1 fruit fly cellular context compared by ENCODE assay signal in the genomic region with DNA sequence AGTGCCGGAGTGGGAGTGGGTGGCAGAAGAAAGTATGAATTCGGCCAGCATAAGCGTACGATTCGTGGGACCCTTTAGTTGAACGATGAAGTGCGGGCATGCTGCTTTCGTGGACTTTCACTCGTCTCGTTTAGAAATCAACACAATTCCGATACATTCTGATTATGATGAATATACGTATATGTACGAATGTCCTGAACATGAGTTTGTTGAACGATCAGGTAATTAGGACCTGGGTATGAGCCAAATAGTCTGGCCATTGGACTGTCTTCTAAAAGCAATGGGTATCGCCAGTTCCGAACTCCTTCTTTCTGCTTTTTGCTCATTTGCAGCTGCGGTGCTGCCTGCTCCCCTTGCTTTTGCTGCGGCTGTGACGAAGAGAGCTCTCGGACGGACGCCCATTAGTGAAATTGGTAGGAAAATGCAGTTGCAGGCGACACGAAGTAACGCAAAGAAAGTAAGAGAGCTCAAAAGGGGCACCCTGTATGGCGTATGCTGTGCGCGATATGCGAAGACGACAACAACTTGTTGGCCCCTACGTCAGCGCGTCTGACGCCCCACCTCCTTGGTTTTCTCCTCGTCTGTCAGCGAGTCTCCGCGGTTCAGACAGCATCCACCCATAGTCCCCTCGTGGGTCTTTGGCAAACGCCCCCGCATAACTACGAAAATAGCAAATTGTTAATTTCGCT.
A peak's percentile ranks its signal among the peaks of the same experiment; 100 is the strongest.
TF ChIP-seq lines count a peak whose summit lies in the region.

No protein-coding gene starts in this region.

TF ChIP-seq in whole organism, embryonic, 481 proteins besides CTCF, POLR2A, EP300 and RAD21 (continued from another document and continues in another):
- TF ChIP-seq CG11247 (GFP tag; IDR thresholded peaks at IDR 0.05; lab: Robert Waterston, UW) (no peak), Pdp1 (GFP tag; optimal IDR thresholded peaks at IDR 0.05; lab: Kevin White, UChicago) (no peak), twi (tag; optimal IDR thresholded peaks at IDR 0.05; lab: Kevin White, UChicago) (no peak), CG9215 (GFP tag; IDR thresholded peaks at IDR 0.05; lab: Robert Waterston, UW) (peak; percentile 28; the same call in 1 of the 2 replicates), vnd (GFP tag; IDR thresholded peaks at IDR 0.05; lab: Robert Waterston, UW; ENCODE audit: partially characterized antibody) (no peak), fu2 (GFP tag; optimal IDR thresholded peaks at IDR 0.05; lab: Kevin White, UChicago) (no peak), vvl (GFP tag; IDR thresholded peaks at IDR 0.05; lab: Robert Waterston, UW) (no peak), Dfd (GFP tag; optimal IDR thresholded peaks at IDR 0.05; lab: Kevin White, UChicago) (no peak), cato (GFP tag; optimal IDR thresholded peaks at IDR 0.05; lab: Kevin White, UChicago; ENCODE audit: borderline replicate concordance) (no peak), CG6689 (GFP tag; IDR thresholded peaks at IDR 0.05; lab: Robert Waterston, UW) (no peak), zfh1 (GFP tag; IDR thresholded peaks at IDR 0.05; lab: Robert Waterston, UW) (0 out of 3 replicates have a peak, but pooled peaks have one; percentile 15), cad (GFP tag; optimal IDR thresholded peaks at IDR 0.05; lab: Kevin White, UChicago) (no peak), bowl (GFP tag; IDR thresholded peaks at IDR 0.05; lab: Robert Waterston, UW) (no peak), Fer2 (tag; optimal IDR thresholded peaks at IDR 0.05; lab: Kevin White, UChicago) (no peak), tap (tag; optimal IDR thresholded peaks at IDR 0.05; lab: Kevin White, UChicago) (no peak), disco-r (GFP tag; optimal IDR thresholded peaks at IDR 0.05; lab: Kevin White, UChicago) (no peak), mam (GFP tag; optimal IDR thresholded peaks at IDR 0.05; lab: Kevin White, UChicago) (peak; percentile 7), D (optimal IDR thresholded peaks at IDR 0.05; lab: Kevin White, UChicago) (no peak), D (GFP tag; optimal IDR thresholded peaks at IDR 0.05; lab: Kevin White, UChicago) (peak; percentile 10), hkb (optimal IDR thresholded peaks at IDR 0.05; lab: Kevin White, UChicago) (no peak), hkb (GFP tag; IDR thresholded peaks at IDR 0.05; lab: Robert Waterston, UW) (0 out of 2 replicates have a peak, but pooled peaks have one; percentile 15), chn (GFP tag; optimal IDR thresholded peaks at IDR 0.05; lab: Kevin White, UChicago) (no peak), caup (GFP tag; optimal IDR thresholded peaks at IDR 0.05; lab: Kevin White, UChicago; ENCODE audit: severe bottlenecking) (no peak), ato (GFP tag; IDR thresholded peaks at IDR 0.05; lab: Robert Waterston, UW; ENCODE audit: partially characterized antibody) (no peak), CG15269 (tag; optimal IDR thresholded peaks at IDR 0.05; lab: Kevin White, UChicago) (no peak), Gsc (GFP tag; IDR thresholded peaks at IDR 0.05; lab: Robert Waterston, UW) (no peak), Mrtf (GFP tag; IDR thresholded peaks at IDR 0.05; lab: Robert Waterston, UW) (no peak), CG33557 (GFP tag; optimal IDR thresholded peaks at IDR 0.05; lab: Kevin White, UChicago) (no peak), CG17328 (GFP tag; IDR thresholded peaks at IDR 0.05; lab: Robert Waterston, UW) (no peak), CG10321 (GFP tag; IDR thresholded peaks at IDR 0.05; lab: Robert Waterston, UW) (no peak), CG12104 (GFP tag; optimal IDR thresholded peaks at IDR 0.05; lab: Kevin White, UChicago) (no peak), abd-A (tag; optimal IDR thresholded peaks at IDR 0.05; lab: Kevin White, UChicago) (no peak), CG34422 (GFP tag; IDR thresholded peaks at IDR 0.05; lab: Robert Waterston, UW) (no peak), ara (GFP tag; IDR thresholded peaks at IDR 0.05; lab: Robert Waterston, UW) (no peak), Bdp1 (GFP tag; optimal IDR thresholded peaks at IDR 0.05; lab: Kevin White, UChicago) (no peak), CG7745 (tag; optimal IDR thresholded peaks at IDR 0.05; lab: Kevin White, UChicago) (no peak), CG7839 (tag; optimal IDR thresholded peaks at IDR 0.05; lab: Kevin White, UChicago) (peak; percentile 18), exex (tag; optimal IDR thresholded peaks at IDR 0.05; lab: Kevin White, UChicago) (no peak), oc (tag; optimal IDR thresholded peaks at IDR 0.05; lab: Kevin White, UChicago) (no peak), dm (GFP tag; optimal IDR thresholded peaks at IDR 0.05; lab: Kevin White, UChicago) (no peak), Dref (GFP tag; IDR thresholded peaks at IDR 0.05; lab: Robert Waterston, UW) (no peak), aop (GFP tag; IDR thresholded peaks at IDR 0.05; lab: Robert Waterston, UW) (no peak), Opbp (GFP tag; IDR thresholded peaks at IDR 0.05; lab: Robert Waterston, UW; ENCODE audit: partially characterized antibody) (no peak), CG12942 (GFP tag; optimal IDR thresholded peaks at IDR 0.05; lab: Kevin White, UChicago) (peak; percentile 14), CG30431 (GFP tag; optimal IDR thresholded peaks at IDR 0.05; lab: Kevin White, UChicago) (peak; percentile 19), tx (GFP tag; optimal IDR thresholded peaks at IDR 0.05; lab: Kevin White, UChicago) (no peak), C15 (GFP tag; IDR thresholded peaks at IDR 0.05; lab: Robert Waterston, UW) (no peak), CkIIα-i1 (GFP tag; IDR thresholded peaks at IDR 0.05; lab: Robert Waterston, UW) (no peak), sna (GFP tag; IDR thresholded peaks at IDR 0.05; lab: Robert Waterston, UW; ENCODE audit: partially characterized antibody) (no peak), ap (GFP tag; IDR thresholded peaks at IDR 0.05; lab: Robert Waterston, UW) (no peak), lilli (GFP tag; optimal IDR thresholded peaks at IDR 0.05; lab: Kevin White, UChicago) (peak; percentile 28), tin (GFP tag; optimal IDR thresholded peaks at IDR 0.05; lab: Kevin White, UChicago) (no peak), CG9609 (GFP tag; optimal IDR thresholded peaks at IDR 0.05; lab: Kevin White, UChicago) (no peak), CG16813 (GFP tag; IDR thresholded peaks at IDR 0.05; lab: Robert Waterston, UW; ENCODE audit: partially characterized antibody) (no peak), crol (GFP tag; IDR thresholded peaks at IDR 0.05; lab: Robert Waterston, UW) (no peak), CG10431 (GFP tag; optimal IDR thresholded peaks at IDR 0.05; lab: Kevin White, UChicago) (no peak), CG2202 (tag; optimal IDR thresholded peaks at IDR 0.05; lab: Kevin White, UChicago) (no peak), CG14667 (GFP tag; IDR thresholded peaks at IDR 0.05; lab: Robert Waterston, UW) (no peak), ac (GFP tag; optimal IDR thresholded peaks at IDR 0.05; lab: Kevin White, UChicago) (no peak), HHEX (GFP tag; optimal IDR thresholded peaks at IDR 0.05; lab: Kevin White, UChicago) (no peak), CG3163 (GFP tag; optimal IDR thresholded peaks at IDR 0.05; lab: Kevin White, UChicago) (no peak), CG3407 (GFP tag; optimal IDR thresholded peaks at IDR 0.05; lab: Kevin White, UChicago) (no peak), CG5953 (GFP tag; IDR thresholded peaks at IDR 0.05; lab: Robert Waterston, UW) (no peak), CG18764 (GFP tag; optimal IDR thresholded peaks at IDR 0.05; lab: Kevin White, UChicago) (no peak), CG15696 (tag; optimal IDR thresholded peaks at IDR 0.05; lab: Kevin White, UChicago) (no peak), ewg (GFP tag; optimal IDR thresholded peaks at IDR 0.05; lab: Kevin White, UChicago) (no peak), Dip2 (GFP tag; IDR thresholded peaks at IDR 0.05; lab: Robert Waterston, UW) (no peak), Hr51 (GFP tag; optimal IDR thresholded peaks at IDR 0.05; lab: Kevin White, UChicago) (peak in 1 of 2 experiments; percentile 30), sens (GFP tag; lab: Kevin White, UChicago) (peak; percentile 90), B-H2 (GFP tag; optimal IDR thresholded peaks at IDR 0.05; lab: Kevin White, UChicago) (no peak), prd (optimal IDR thresholded peaks at IDR 0.05; lab: Kevin White, UChicago) (no peak), prd (GFP tag; IDR thresholded peaks at IDR 0.05; lab: Robert Waterston, UW) (no peak), Asciz (GFP tag; optimal IDR thresholded peaks at IDR 0.05; lab: Kevin White, UChicago) (no peak), CG32532 (GFP tag; IDR thresholded peaks at IDR 0.05; lab: Robert Waterston, UW) (peak; percentile 19; the same call in 1 of the 2 replicates), Spps (tag; optimal IDR thresholded peaks at IDR 0.05; lab: Kevin White, UChicago) (no peak), CG6654 (GFP tag; optimal IDR thresholded peaks at IDR 0.05; lab: Kevin White, UChicago) (no peak), zfh2 (GFP tag; optimal IDR thresholded peaks at IDR 0.05; lab: Kevin White, UChicago) (no peak), Hr3 (GFP tag; optimal IDR thresholded peaks at IDR 0.05; lab: Kevin White, UChicago) (peak; percentile 25), CG6272 (GFP tag; IDR thresholded peaks at IDR 0.05; lab: Robert Waterston, UW) (no peak), ATbp (GFP tag; optimal IDR thresholded peaks at IDR 0.05; lab: Kevin White, UChicago) (peak; percentile 19), cas (GFP tag; IDR thresholded peaks at IDR 0.05; lab: Robert Waterston, UW) (no peak), CG17385 (GFP tag; optimal IDR thresholded peaks at IDR 0.05; lab: Kevin White, UChicago) (no peak), unc-4 (GFP tag; IDR thresholded peaks at IDR 0.05; lab: Robert Waterston, UW; ENCODE audit: partially characterized antibody) (no peak), her (GFP tag; optimal IDR thresholded peaks at IDR 0.05; lab: Kevin White, UChicago) (no peak), ssp (GFP tag; IDR thresholded peaks at IDR 0.05; lab: Robert Waterston, UW) (no peak), CG43689 (GFP tag; IDR thresholded peaks at IDR 0.05; lab: Robert Waterston, UW) (no peak), fd96Cb (tag; optimal IDR thresholded peaks at IDR 0.05; lab: Kevin White, UChicago) (no peak), CG18011 (GFP tag; optimal IDR thresholded peaks at IDR 0.05; lab: Kevin White, UChicago) (no peak), Xbp1 (GFP tag; optimal IDR thresholded peaks at IDR 0.05; lab: Kevin White, UChicago) (no peak), eve (GFP tag; optimal IDR thresholded peaks at IDR 0.05; lab: Kevin White, UChicago) (no peak), slp2 (GFP tag; optimal IDR thresholded peaks at IDR 0.05; lab: Kevin White, UChicago) (no peak), dimm (GFP tag; IDR thresholded peaks at IDR 0.05; lab: Robert Waterston, UW) (no peak), Blimp-1 (GFP tag; optimal IDR thresholded peaks at IDR 0.05; lab: Kevin White, UChicago) (peak; percentile 24), CG6254 (GFP tag; optimal IDR thresholded peaks at IDR 0.05; lab: Kevin White, UChicago) (peak; percentile 86), trem (tag; optimal IDR thresholded peaks at IDR 0.05; lab: Kevin White, UChicago) (no peak), sim (GFP tag; IDR thresholded peaks at IDR 0.05; lab: Robert Waterston, UW) (no peak), MTF-1 (GFP tag; optimal IDR thresholded peaks at IDR 0.05; lab: Kevin White, UChicago; ENCODE audit: borderline replicate concordance) (no peak), HLH54F (GFP tag; optimal IDR thresholded peaks at IDR 0.05; lab: Kevin White, UChicago) (peak; percentile 14), H15 (GFP tag; IDR thresholded peaks at IDR 0.05; lab: Robert Waterston, UW) (0 out of 3 replicates have a peak, but pooled peaks have one; percentile 32), chif (GFP tag; optimal IDR thresholded peaks at IDR 0.05; lab: Kevin White, UChicago) (peak in 1 of 2 experiments; percentile 25), CG2120 (GFP tag; optimal IDR thresholded peaks at IDR 0.05; lab: Kevin White, UChicago) (peak; percentile 24), NK7.1 (GFP tag; optimal IDR thresholded peaks at IDR 0.05; lab: Kevin White, UChicago) (no peak), stc (GFP tag; IDR thresholded peaks at IDR 0.05; lab: Robert Waterston, UW) (no peak), Camta (GFP tag; optimal IDR thresholded peaks at IDR 0.05; lab: Kevin White, UChicago) (peak; percentile 31), HLH3B (GFP tag; IDR thresholded peaks at IDR 0.05; lab: Robert Waterston, UW) (no peak), Elba2 (GFP tag; optimal IDR thresholded peaks at IDR 0.05; lab: Kevin White, UChicago) (no peak), hth (optimal IDR thresholded peaks at IDR 0.05; lab: Kevin White, UChicago) (no peak), CG12155 (GFP tag; optimal IDR thresholded peaks at IDR 0.05; lab: Kevin White, UChicago) (no peak), B-H1 (GFP tag; IDR thresholded peaks at IDR 0.05; lab: Robert Waterston, UW) (no peak), HmgZ (tag; optimal IDR thresholded peaks at IDR 0.05; lab: Kevin White, UChicago) (no peak), Lhr (GFP tag; optimal IDR thresholded peaks at IDR 0.05; lab: Kevin White, UChicago) (no peak), nmo (GFP tag; optimal IDR thresholded peaks at IDR 0.05; lab: Kevin White, UChicago) (peak; percentile 30), Dp (GFP tag; optimal IDR thresholded peaks at IDR 0.05; lab: Kevin White, UChicago) (no peak), z (GFP tag; IDR thresholded peaks at IDR 0.05; lab: Robert Waterston, UW) (no peak), CG9932 (GFP tag; IDR thresholded peaks at IDR 0.05; lab: Robert Waterston, UW) (no peak), phol (tag; optimal IDR thresholded peaks at IDR 0.05; lab: Kevin White, UChicago) (peak; percentile 39), CG14710 (tag; optimal IDR thresholded peaks at IDR 0.05; lab: Kevin White, UChicago) (no peak), Ptx1 (GFP tag; IDR thresholded peaks at IDR 0.05; lab: Robert Waterston, UW) (peak; percentile 18; the same call in 1 of the 2 replicates), CG7963 (GFP tag; IDR thresholded peaks at IDR 0.05; lab: Robert Waterston, UW; ENCODE audit: partially characterized antibody) (no peak), Xrp1 (GFP tag; IDR thresholded peaks at IDR 0.05; lab: Robert Waterston, UW) (peak; percentile 38; the same call in 1 of the 2 replicates), pzg (GFP tag; optimal IDR thresholded peaks at IDR 0.05; lab: Kevin White, UChicago) (no peak), CG32767 (GFP tag; IDR thresholded peaks at IDR 0.05; lab: Robert Waterston, UW) (no peak), vfl (GFP tag; optimal IDR thresholded peaks at IDR 0.05; lab: Kevin White, UChicago) (no peak), CG11696 (GFP tag; IDR thresholded peaks at IDR 0.05; lab: Robert Waterston, UW) (no peak), Poxn (GFP tag; IDR thresholded peaks at IDR 0.05; lab: Robert Waterston, UW) (no peak), hbn (GFP tag; IDR thresholded peaks at IDR 0.05; lab: Robert Waterston, UW; ENCODE audit: partially characterized antibody) (no peak), CG14441 (GFP tag; IDR thresholded peaks at IDR 0.05; lab: Robert Waterston, UW) (no peak), nau (GFP tag; optimal IDR thresholded peaks at IDR 0.05; lab: Kevin White, UChicago) (no peak), klu (GFP tag; IDR thresholded peaks at IDR 0.05; lab: Robert Waterston, UW) (no peak)
